Worm (Caenorhabditis elegans): ENCODE results near the gene nlp-36.

ce11 chrIII:9482423-9482993 is 6.0 kb upstream of the nlp-36 start:
- TF ChIP-seq dmd-6 (GFP tag; IDR thresholded peaks at IDR 0.05) (no peak), ztf-11 (tag; optimal IDR thresholded peaks at IDR 0.05) (no peak), pqm-1 (tag; optimal IDR thresholded peaks at IDR 0.05) (no peak), mxl-3 (GFP tag; optimal IDR thresholded peaks at IDR 0.05) (no peak), fkh-10 (GFP tag; optimal IDR thresholded peaks at IDR 0.05) (no peak), zfp-3 (GFP tag; conservative IDR thresholded peaks at IDR 0.05) (no peak), nhr-237 (tag; optimal IDR thresholded peaks at IDR 0.05) (no peak)
